Fruit fly (Drosophila melanogaster): ENCODE measurements around the gene Lip1.

Gene Lip1

dm6 chr2L:10703281-10703680, 1.9 kb upstream of the Lip1 start, which contains the start of gene CG6415 (continued):
- no peak for TF ChIP-seq CG9139 (GFP tag; optimal IDR thresholded peaks at IDR 0.05)
- no peak for TF ChIP-seq Sox15 (GFP tag; optimal IDR thresholded peaks at IDR 0.05)
- TF ChIP-seq CG6792 (GFP tag; optimal IDR thresholded peaks at IDR 0.05), result no peak
- peak; percentile 22 for TF ChIP-seq Hr39 (GFP tag; optimal IDR thresholded peaks at IDR 0.05)
- no peak for TF ChIP-seq Eip75B (GFP tag; optimal IDR thresholded peaks at IDR 0.05)
- no peak for TF ChIP-seq Sox102F (GFP tag; optimal IDR thresholded peaks at IDR 0.05)
- TF ChIP-seq CG10669 (GFP tag; optimal IDR thresholded peaks at IDR 0.05), result no peak
- TF ChIP-seq Eip78C (GFP tag), result peak; percentile 65
- TF ChIP-seq CG6163 (GFP tag; IDR thresholded peaks at IDR 0.05), result peak; percentile 50; the same call in 2 of the 3 replicates
- TF ChIP-seq fkh (GFP tag; optimal IDR thresholded peaks at IDR 0.05), result peak; percentile 51
- TF ChIP-seq eg (GFP tag; IDR thresholded peaks at IDR 0.05), result peak; percentile 85
- no peak for TF ChIP-seq CG16779 (tag; optimal IDR thresholded peaks at IDR 0.05)
- no peak for TF ChIP-seq Lpt (GFP tag; optimal IDR thresholded peaks at IDR 0.05)
- TF ChIP-seq CG8319 (GFP tag; optimal IDR thresholded peaks at IDR 0.05), result no peak
- TF ChIP-seq CG3919 (GFP tag; optimal IDR thresholded peaks at IDR 0.05), result peak; percentile 22
- peak; percentile 20 for TF ChIP-seq Sox14 (GFP tag; optimal IDR thresholded peaks at IDR 0.05)
- TF ChIP-seq vri (GFP tag; optimal IDR thresholded peaks at IDR 0.05), result peak; percentile 58
- TF ChIP-seq Hr4 (GFP tag; optimal IDR thresholded peaks at IDR 0.05), result peak; percentile 71
- TF ChIP-seq Gug (GFP tag; IDR thresholded peaks at IDR 0.05), result peak; percentile 78
- peak; percentile 63; the same call in 2 of the 3 replicates for TF ChIP-seq CG8119 (GFP tag; IDR thresholded peaks at IDR 0.05)
- TF ChIP-seq net (GFP tag; optimal IDR thresholded peaks at IDR 0.05), result peak; percentile 45

dm6 chr2L:10697992-10698391, 3.4 kb downstream of the Lip1 start, which contains the start of gene CG7300:
TSS of gene CG7300 (minus strand) at chr2L:10698043.
- TF ChIP-seq salr (GFP tag; optimal IDR thresholded peaks at IDR 0.05) (no peak), Blimp-1 (GFP tag; optimal IDR thresholded peaks at IDR 0.05) (no peak), Lpt (GFP tag; optimal IDR thresholded peaks at IDR 0.05) (no peak), Smox (GFP tag; optimal IDR thresholded peaks at IDR 0.05) (no peak), Hr4 (GFP tag; optimal IDR thresholded peaks at IDR 0.05) (no peak), CG34406 (GFP tag; optimal IDR thresholded peaks at IDR 0.05) (no peak), fd59A (GFP tag; optimal IDR thresholded peaks at IDR 0.05) (no peak), Eip78C (GFP tag) (peak; percentile 81), CG4318 (GFP tag; optimal IDR thresholded peaks at IDR 0.05) (no peak), Sox15 (GFP tag; optimal IDR thresholded peaks at IDR 0.05) (no peak), Hr38 (GFP tag; optimal IDR thresholded peaks at IDR 0.05) (no peak), Eip93F (GFP tag; optimal IDR thresholded peaks at IDR 0.05) (no peak), fd85E (GFP tag; optimal IDR thresholded peaks at IDR 0.05) (no peak), fkh (GFP tag; optimal IDR thresholded peaks at IDR 0.05) (no peak), CG32006 (GFP tag; optimal IDR thresholded peaks at IDR 0.05) (peak; percentile 27), svp (GFP tag) (peak; percentile 18), Eip75B (GFP tag; optimal IDR thresholded peaks at IDR 0.05) (no peak), vri (GFP tag; optimal IDR thresholded peaks at IDR 0.05) (no peak), esn (GFP tag; optimal IDR thresholded peaks at IDR 0.05) (no peak), net (GFP tag; optimal IDR thresholded peaks at IDR 0.05) (no peak), acj6 (GFP tag; optimal IDR thresholded peaks at IDR 0.05) (no peak), CG3032 (tag; optimal IDR thresholded peaks at IDR 0.05) (no peak), CG6808 (GFP tag; optimal IDR thresholded peaks at IDR 0.05) (no peak), spab (GFP tag; optimal IDR thresholded peaks at IDR 0.05) (no peak), CG16779 (tag; optimal IDR thresholded peaks at IDR 0.05) (no peak), cyc (GFP tag; optimal IDR thresholded peaks at IDR 0.05) (no peak), eg (GFP tag; IDR thresholded peaks at IDR 0.05) (0 out of 3 replicates have a peak, but pooled peaks have one; percentile 13), CG7368 (GFP tag; optimal IDR thresholded peaks at IDR 0.05) (no peak)
